Worm (Caenorhabditis elegans) whole organism, L3 larva: Measurements from ENCODE around the gene atgp-2.

Experiments
- ZK546.5 ChIP-seq: sonication (generic microtip); optimal IDR thresholded peaks from 2 replicates; lab custom pipeline; 2017; ENCODE audit warnings: missing biosample characterization, missing genetic modification characterization
- aly-2 ChIP-seq: fragments of 150-350 bp; optimal IDR thresholded peaks from 2 replicates; lab custom pipeline; 2014; ENCODE audit warnings: missing biosample characterization, missing genetic modification characterization
- ama-1 ChIP-seq: fragments of 150-350 bp; optimal IDR thresholded peaks from 2 replicates; lab custom pipeline; 2018
- ceh-28 ChIP-seq: fragments of 150-350 bp; optimal IDR thresholded peaks from 2 replicates; lab custom pipeline; 2014; ENCODE audit warnings: missing biosample characterization, missing genetic modification reagents, missing genetic modification characterization
- daf-12 ChIP-seq: fragments of 150-350 bp; optimal IDR thresholded peaks from 2 replicates; lab custom pipeline; 2014; ENCODE audit warnings: missing biosample characterization, missing genetic modification reagents, missing genetic modification characterization
- egl-5 ChIP-seq: fragments of 150-350 bp; optimal IDR thresholded peaks from 2 replicates; lab custom pipeline; 2017; ENCODE audit warnings: missing biosample characterization, missing genetic modification reagents, missing genetic modification characterization, inconsistent platforms
- elt-1 ChIP-seq: fragments of 150-350 bp; optimal IDR thresholded peaks from 2 replicates; lab custom pipeline; 2014; ENCODE audit warnings: missing biosample characterization, missing genetic modification characterization
- elt-2 ChIP-seq: sonication (generic microtip); optimal IDR thresholded peaks from 2 replicates; lab custom pipeline; 2016; ENCODE audit warnings: missing genetic modification reagents, mild to moderate bottlenecking, missing genetic modification characterization, missing compliant biosample characterization
- elt-3 ChIP-seq, 3 experiments: fragments of 150-350 bp in 1 of 3; sonication (generic microtip) in 2 of 3; optimal IDR thresholded peaks; 2 replicates in 2 of 3; 4 replicates in 1 of 3; lab custom pipeline; 2014 to 2017; ENCODE audit warnings: missing biosample characterization in 3 of 3, missing genetic modification characterization in 3 of 3
- eor-1 ChIP-seq, 2 experiments: fragments of 150-350 bp; optimal IDR thresholded peaks; 2 replicates each; lab custom pipeline; 2014 to 2018; ENCODE audit warnings: missing biosample characterization in 2 of 2, missing genetic modification characterization in 2 of 2
- fkh-10 ChIP-seq: sonication (generic microtip); optimal IDR thresholded peaks from 2 replicates; lab custom pipeline; 2017; ENCODE audit warnings: missing biosample characterization, missing genetic modification reagents, missing genetic modification characterization
- fkh-2 ChIP-seq: fragments of 150-350 bp; optimal IDR thresholded peaks from 2 replicates; lab custom pipeline; 2014; ENCODE audit warnings: missing biosample characterization, missing genetic modification reagents, missing genetic modification characterization
- fos-1 ChIP-seq: fragments of 150-350 bp; optimal IDR thresholded peaks from 2 replicates; lab custom pipeline; 2014; ENCODE audit warnings: missing biosample characterization, missing genetic modification characterization
- jun-1 ChIP-seq: fragments of 150-350 bp; optimal IDR thresholded peaks from 2 replicates; lab custom pipeline; 2014; ENCODE audit warnings: missing biosample characterization, missing genetic modification reagents, missing genetic modification characterization
- lin-15B ChIP-seq: fragments of 150-350 bp; optimal IDR thresholded peaks from 2 replicates; lab custom pipeline; 2014; ENCODE audit warnings: missing biosample characterization, missing genetic modification characterization
- lsy-12 ChIP-seq: sonication (generic microtip); optimal IDR thresholded peaks from 2 replicates; lab custom pipeline; 2016; ENCODE audit warnings: mild to moderate bottlenecking, missing genetic modification characterization, missing compliant biosample characterization
- mml-1 ChIP-seq: fragments of 150-350 bp; sonication (generic microtip); optimal IDR thresholded peaks from 3 replicates; lab custom pipeline; 2014; ENCODE audit warnings: missing biosample characterization, missing genetic modification characterization
- nfya-1 ChIP-seq: sonication (generic microtip); optimal IDR thresholded peaks from 2 replicates; lab custom pipeline; 2017; ENCODE audit warnings: missing genetic modification characterization, mild to moderate bottlenecking, missing compliant biosample characterization, antibody characterized with exemption, moderate library complexity; ENCODE audit not compliant: insufficient read depth
- nhr-11 ChIP-seq: fragments of 150-350 bp; optimal IDR thresholded peaks from 2 replicates; lab custom pipeline; 2014; ENCODE audit warnings: missing biosample characterization, missing genetic modification characterization
- nhr-12 ChIP-seq: fragments of 150-350 bp; optimal IDR thresholded peaks from 2 replicates; lab custom pipeline; 2014; ENCODE audit warnings: missing biosample characterization, missing genetic modification characterization
- nhr-237 ChIP-seq: fragments of 150-350 bp; optimal IDR thresholded peaks from 2 replicates; lab custom pipeline; 2014; ENCODE audit warnings: missing biosample characterization, missing genetic modification characterization
- nhr-43 ChIP-seq: sonication (generic microtip); optimal IDR thresholded peaks from 2 replicates; lab custom pipeline; 2016; ENCODE audit warnings: mild to moderate bottlenecking, missing genetic modification characterization, missing compliant biosample characterization; ENCODE audit not compliant: poor library complexity, severe bottlenecking
- nhr-67 ChIP-seq: fragments of 150-350 bp; optimal IDR thresholded peaks from 2 replicates; lab custom pipeline; 2014; ENCODE audit warnings: missing biosample characterization, missing genetic modification characterization
- nhr-77 ChIP-seq: fragments of 150-350 bp; optimal IDR thresholded peaks from 2 replicates; lab custom pipeline; 2014; ENCODE audit warnings: missing biosample characterization, missing genetic modification characterization
- pha-4 ChIP-seq: fragments of 150-350 bp; optimal IDR thresholded peaks from 2 replicates; lab custom pipeline; 2014; ENCODE audit warnings: missing biosample characterization, missing genetic modification reagents, missing genetic modification characterization
- pqm-1 ChIP-seq: fragments of 150-350 bp; optimal IDR thresholded peaks from 2 replicates; lab custom pipeline; 2017; ENCODE audit warnings: missing biosample characterization, missing genetic modification characterization, inconsistent platforms
- skn-1 ChIP-seq: fragments of 150-350 bp; optimal IDR thresholded peaks from 2 replicates; lab custom pipeline; 2014; ENCODE audit warnings: missing biosample characterization, missing genetic modification characterization
- snpc-4 ChIP-seq: fragments of 150-350 bp; optimal IDR thresholded peaks from 2 replicates; lab custom pipeline; 2014; ENCODE audit warnings: missing biosample characterization, missing genetic modification characterization
- unc-39 ChIP-seq: sonication (generic microtip); optimal IDR thresholded peaks from 4 replicates; lab custom pipeline; 2017; ENCODE audit warnings: missing biosample characterization, missing genetic modification characterization
- unc-62 ChIP-seq: fragments of 150-350 bp; sonication (generic microtip); optimal IDR thresholded peaks from 4 replicates; lab custom pipeline; 2014; ENCODE audit warnings: missing biosample characterization, missing genetic modification reagents, missing genetic modification characterization
- zag-1 ChIP-seq: fragments of 150-350 bp; optimal IDR thresholded peaks from 2 replicates; lab custom pipeline; 2014; ENCODE audit warnings: missing biosample characterization, missing genetic modification characterization
- ztf-4 ChIP-seq: fragments of 150-350 bp; optimal IDR thresholded peaks from 2 replicates; lab custom pipeline; 2014; ENCODE audit warnings: missing biosample characterization, missing genetic modification characterization

atgp-2 gene

ce11 chrII:14599933-14600630, 43.8 kb downstream of the atgp-2 start (continued):
- TF ChIP-seq eor-1 (tag; optimal IDR thresholded peaks at IDR 0.05; lab: Kevin White, UChicago), result no peak
- TF ChIP-seq fos-1 (tag; lab: Kevin White, UChicago), result no peak
- TF ChIP-seq elt-1 (tag; lab: Kevin White, UChicago), result peak; percentile 48
- TF ChIP-seq nhr-43 (tag; lab: Kevin White, UChicago), result peak; percentile 48
- no peak for TF ChIP-seq ZK546.5
- no peak for TF ChIP-seq skn-1 (tag; lab: Kevin White, UChicago)

ce11 chrII:14599284-14599862, 44.5 kb downstream of the atgp-2 start:
- peak; percentile 35 for TF ChIP-seq pqm-1 (tag; lab: Kevin White, UChicago)
- peak; percentile 58 for TF ChIP-seq pha-4 (tag; lab: Kevin White, UChicago)
- TF ChIP-seq ama-1 (lab: Kevin White, UChicago), result peak; percentile 75
- no peak for TF ChIP-seq lsy-12 (tag; lab: Kevin White, UChicago)
- no peak for TF ChIP-seq nhr-12 (tag; lab: Kevin White, UChicago)

ce11 chrII:14598367-14598766, 45.5 kb downstream of the atgp-2 start:
- TF ChIP-seq nfya-1, result peak; percentile 81
- TF ChIP-seq fos-1 (tag; lab: Kevin White, UChicago), result no peak
- TF ChIP-seq jun-1 (tag; lab: Kevin White, UChicago), result peak; percentile 65
- TF ChIP-seq elt-1 (tag; lab: Kevin White, UChicago), result no peak
- TF ChIP-seq daf-12 (tag; lab: Kevin White, UChicago), result no peak
- no peak for TF ChIP-seq nhr-237 (tag; lab: Kevin White, UChicago)
- no peak for TF ChIP-seq ztf-4 (tag; lab: Kevin White, UChicago)
- TF ChIP-seq nhr-67 (tag; lab: Kevin White, UChicago), result no peak
- peak; percentile 50 for TF ChIP-seq skn-1 (tag; lab: Kevin White, UChicago)
- TF ChIP-seq unc-39 (tag; lab: Kevin White, UChicago), result no peak
- peak; percentile 37 for TF ChIP-seq lin-15B
- peak; percentile 95 for TF ChIP-seq pqm-1 (tag; lab: Kevin White, UChicago)
- TF ChIP-seq aly-2, result no peak
- TF ChIP-seq ama-1 (lab: Kevin White, UChicago), result peak; percentile 53
- TF ChIP-seq nhr-43 (tag; lab: Kevin White, UChicago), result peak; percentile 23
- TF ChIP-seq elt-2 (tag; lab: Kevin White, UChicago), result peak; percentile 85
- no peak for TF ChIP-seq elt-3 (tag; optimal IDR thresholded peaks at IDR 0.05; lab: Kevin White, UChicago)
- peak; percentile 9 for TF ChIP-seq nhr-77 (tag; lab: Kevin White, UChicago)
- TF ChIP-seq mml-1 (tag; lab: Kevin White, UChicago), result peak; percentile 30
- no peak for TF ChIP-seq ZK546.5
- TF ChIP-seq nhr-11 (tag; lab: Kevin White, UChicago), result peak; percentile 78
- TF ChIP-seq fkh-2 (tag; lab: Kevin White, UChicago), result peak; percentile 74
- TF ChIP-seq unc-62 (GFP tag; lab: Kevin White, UChicago), result no peak

ce11 chrII:14597788-14598187, 46.1 kb downstream of the atgp-2 start:
- TF ChIP-seq elt-3 (tag; optimal IDR thresholded peaks at IDR 0.05; lab: Kevin White, UChicago), result peak in 2 of 3 experiments; percentile 90 to 94
- no peak for TF ChIP-seq mml-1 (tag; lab: Kevin White, UChicago)

- TF ChIP-seq unc-39 (tag; lab: Kevin White, UChicago) (no peak), nhr-237 (tag; lab: Kevin White, UChicago) (no peak), fkh-10 (GFP tag; lab: Kevin White, UChicago) (no peak), nhr-11 (tag; lab: Kevin White, UChicago) (no peak), ceh-28 (no peak), zag-1 (tag; lab: Kevin White, UChicago) (no peak), aly-2 (no peak), snpc-4 (tag; lab: Kevin White, UChicago) (no peak), nhr-43 (tag; lab: Kevin White, UChicago) (no peak), egl-5 (no peak)
Observed at ce11 chrII:14593281-14593680, 50.6 kb downstream of the atgp-2 start, which contains the start of gene catp-4. Gene catp-4, plus strand, starts transcription at chrII:14593581.
